Worm (Caenorhabditis elegans) whole organism, early embryonic: Measurements from ENCODE around the gene Y102A5C.27.
"Not testable (repeated sequence)": the region's sequence is repeated elsewhere in the genome, so short reads cannot be mapped to it uniquely, and the experiment has no call there.

Experiments used
- B0310.2 ChIP-seq: sonication (generic microtip); optimal IDR thresholded peaks from 2 replicates; lab custom pipeline; 2016; ENCODE audit warnings: mild to moderate bottlenecking, missing genetic modification characterization, missing compliant biosample characterization
- F13C5.2 ChIP-seq: sonication (generic microtip); optimal IDR thresholded peaks from 2 replicates; lab custom pipeline; 2017; ENCODE audit warnings: mild to moderate bottlenecking, missing genetic modification characterization, inconsistent platforms, missing compliant biosample characterization
- aly-1 ChIP-seq: sonication (generic microtip); optimal IDR thresholded peaks from 2 replicates; lab custom pipeline; 2016; ENCODE audit warnings: missing genetic modification characterization, missing compliant biosample characterization
- ama-1 ChIP-seq: fragments of 150-350 bp; optimal IDR thresholded peaks from 2 replicates; lab custom pipeline; 2014
- ceh-13 ChIP-seq: fragments of 200-800 bp; sonication (Bioruptor generic); optimal IDR thresholded peaks from 2 replicates; lab custom pipeline; 2018; ENCODE audit warnings: mild to moderate bottlenecking, missing genetic modification characterization, missing compliant biosample characterization
- ceh-36 ChIP-seq: sonication (generic microtip); optimal IDR thresholded peaks from 2 replicates; lab custom pipeline; 2016; ENCODE audit warnings: missing genetic modification characterization, inconsistent platforms, missing compliant biosample characterization
- ets-7 ChIP-seq: sonication (generic microtip); optimal IDR thresholded peaks from 2 replicates; lab custom pipeline; 2016; ENCODE audit warnings: missing genotype, missing genetic modification characterization, missing compliant biosample characterization
- flt-1 ChIP-seq: fragments of 200-800 bp; sonication (Bioruptor generic); IDR thresholded peaks from 2 replicates; pipeline ENCODE4 v1.3.6; 2022; ENCODE audit warnings: missing genetic modification characterization, missing compliant biosample characterization
- hmbx-1 ChIP-seq: sonication (generic microtip); optimal IDR thresholded peaks from 2 replicates; lab custom pipeline; 2016; ENCODE audit warnings: mild to moderate bottlenecking, missing genetic modification characterization, missing compliant biosample characterization
- hmg-4 ChIP-seq: fragments of 200-800 bp; sonication (Bioruptor generic); optimal IDR thresholded peaks from 2 replicates; lab custom pipeline; 2018; ENCODE audit warnings: mild to moderate bottlenecking, missing genetic modification characterization, missing compliant biosample characterization
- hnd-1 ChIP-seq: sonication (generic microtip); optimal IDR thresholded peaks from 2 replicates; lab custom pipeline; 2016; ENCODE audit warnings: missing genetic modification characterization, missing compliant biosample characterization
- pes-1 ChIP-seq: fragments of 200-800 bp; sonication (Bioruptor generic); IDR thresholded peaks from 2 replicates; pipeline ENCODE4 v1.3.6; 2022; ENCODE audit warnings: missing genetic modification reagents, missing genetic modification characterization, missing compliant biosample characterization
- scrt-1 ChIP-seq: fragments of 200-800 bp; sonication (Bioruptor generic); IDR thresholded peaks from 2 replicates; pipeline ENCODE4 v1.3.6; 2022; ENCODE audit warnings: missing genetic modification characterization, missing compliant biosample characterization
- sea-1 ChIP-seq: fragments of 200-800 bp; sonication (Bioruptor generic); conservative IDR thresholded peaks from 2 replicates; pipeline ENCODE4 v1.3.6; 2022; ENCODE audit warnings: missing genetic modification characterization, missing compliant biosample characterization
- tbx-11 ChIP-seq: fragments of 200-800 bp; sonication (Bioruptor generic); IDR thresholded peaks from 2 replicates; pipeline ENCODE4 v1.3.6; 2022; ENCODE audit warnings: missing genetic modification characterization, missing compliant biosample characterization
- tbx-37 ChIP-seq: fragments of 200-800 bp; sonication (Bioruptor generic); conservative IDR thresholded peaks from 2 replicates; pipeline ENCODE4 v1.3.6; 2022; ENCODE audit warnings: missing genetic modification reagents, missing genetic modification characterization, missing compliant biosample characterization
- tra-4 ChIP-seq: sonication (generic microtip); optimal IDR thresholded peaks from 2 replicates; lab custom pipeline; 2017; ENCODE audit warnings: missing genetic modification characterization, missing compliant biosample characterization

Gene Y102A5C.27

DNA sequence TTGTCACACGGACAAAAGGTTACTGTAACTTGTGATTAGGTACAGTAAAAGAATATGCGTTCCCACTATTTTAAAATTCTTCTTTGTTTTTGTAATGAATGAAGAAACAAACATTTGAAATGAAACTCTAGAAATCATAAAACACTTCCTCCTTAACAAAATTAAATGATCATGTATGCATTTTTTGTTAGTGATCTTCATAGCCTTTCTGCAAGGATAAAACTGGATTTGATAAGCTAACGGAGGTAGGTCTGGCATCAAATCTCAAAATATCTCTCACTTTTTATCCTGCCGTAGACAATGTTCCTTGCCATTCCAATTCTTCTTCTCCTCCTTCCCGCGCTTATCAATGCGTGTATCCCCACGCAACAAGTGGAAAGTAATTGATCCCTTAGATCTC, 37.0 kb downstream of the Y102A5C.27 start, which contains the start of gene clec-238:
clec-238 (plus strand) TSS at position 301 of the 400 bp plus-strand sequence.
- TF ChIP-seq tra-4 (tag; lab: Kevin White, UChicago): no peak
- no peak for TF ChIP-seq ceh-36 (tag; lab: Kevin White, UChicago)
- no peak for TF ChIP-seq ceh-13 (GFP tag; lab: Kevin White, UChicago)
- no peak for TF ChIP-seq scrt-1 (GFP tag; lab: Robert Waterston, UW)
- no peak for TF ChIP-seq hmbx-1 (tag; lab: Kevin White, UChicago)
- TF ChIP-seq hmg-4: no peak
- no peak for TF ChIP-seq pes-1 (GFP tag; lab: Robert Waterston, UW)
- TF ChIP-seq ama-1: no peak
- no peak for TF ChIP-seq ets-7 (tag; lab: Kevin White, UChicago)
- no peak for TF ChIP-seq tbx-11 (GFP tag; lab: Robert Waterston, UW)
- TF ChIP-seq flt-1: no peak
- no peak for TF ChIP-seq F13C5.2 (tag; lab: Kevin White, UChicago)
- no peak for TF ChIP-seq B0310.2 (tag; lab: Kevin White, UChicago)
- no peak for TF ChIP-seq hnd-1 (tag; lab: Kevin White, UChicago)
- TF ChIP-seq sea-1: no peak
- TF ChIP-seq tbx-37 (GFP tag; lab: Robert Waterston, UW): no peak
- TF ChIP-seq aly-1: no peak

- no peak for TF ChIP-seq sea-1
- TF ChIP-seq B0310.2 (tag; lab: Kevin White, UChicago): no peak
- no peak for TF ChIP-seq pes-1 (GFP tag; lab: Robert Waterston, UW)
- no peak for TF ChIP-seq tbx-11 (GFP tag; lab: Robert Waterston, UW)
- no peak for TF ChIP-seq hnd-1 (tag; lab: Kevin White, UChicago)
- no peak for TF ChIP-seq ceh-13 (GFP tag; lab: Kevin White, UChicago)
- no peak for TF ChIP-seq hmg-4
- no peak for TF ChIP-seq ceh-36 (tag; lab: Kevin White, UChicago)
- TF ChIP-seq F13C5.2 (tag; lab: Kevin White, UChicago): no peak
- no peak for TF ChIP-seq hmbx-1 (tag; lab: Kevin White, UChicago)
- TF ChIP-seq tra-4 (tag; lab: Kevin White, UChicago): no peak
- TF ChIP-seq tbx-37 (GFP tag; lab: Robert Waterston, UW): no peak
- no peak for TF ChIP-seq flt-1
- no peak for TF ChIP-seq ets-7 (tag; lab: Kevin White, UChicago)
- no peak for TF ChIP-seq ama-1
- TF ChIP-seq scrt-1 (GFP tag; lab: Robert Waterston, UW): no peak
- TF ChIP-seq aly-1: no peak
These were observed 38.5 kb downstream of the Y102A5C.27 start for ce11 chrV:16950036-16950435.

DNA sequence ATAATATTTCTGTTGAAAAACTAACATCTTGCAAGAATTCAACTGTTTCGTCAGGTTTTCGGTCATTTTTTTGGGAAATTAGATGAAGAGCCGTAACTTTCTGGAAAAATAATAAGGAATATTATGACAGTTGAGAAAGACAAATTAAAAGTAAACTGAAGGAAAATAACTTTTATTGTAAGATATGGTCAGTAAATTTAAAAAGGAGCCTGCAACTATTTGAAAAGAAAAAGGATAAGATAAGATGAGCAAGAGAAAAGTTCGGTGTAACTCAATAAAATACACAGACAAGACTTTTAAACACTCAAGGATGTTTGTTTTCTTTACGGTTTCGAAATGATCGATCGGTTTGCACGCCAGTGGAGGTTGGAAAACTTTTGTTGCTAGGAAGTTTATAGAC, 38.9 kb downstream of the Y102A5C.27 start, which contains the start of gene fbxa-111:
fbxa-111 (minus strand) TSS at position 101 of the 400 bp plus-strand sequence.
- TF ChIP-seq flt-1; ceh-13 (GFP tag; lab: Kevin White, UChicago); aly-1: not testable (repeated sequence)

- TF ChIP-seq ceh-36 (tag; lab: Kevin White, UChicago); sea-1; ama-1: not testable (repeated sequence)
These were observed 40.5 kb downstream of the Y102A5C.27 start, which contains the start of gene fbxa-112 for ce11 chrV:16948011-16948410. Gene fbxa-112, minus strand, starts transcription at chrV:16948111.

ce11 chrV:16938731-16939130, 49.8 kb downstream of the Y102A5C.27 start, which contains the start of gene fbxa-148:
Gene fbxa-148, plus strand, starts transcription at chrV:16939031.
- TF ChIP-seq hmg-4; B0310.2 (tag; lab: Kevin White, UChicago); sea-1: not testable (repeated sequence)
